Worm (Caenorhabditis elegans): ENCODE results near the gene C48B4.6.

- TF ChIP-seq snpc-4 (tag; optimal IDR thresholded peaks at IDR 0.05) (no peak), pha-4 (tag; optimal IDR thresholded peaks at IDR 0.05) (peak; percentile 69), tbx-2 (tag; optimal IDR thresholded peaks at IDR 0.05) (no peak), mdl-1 (tag; optimal IDR thresholded peaks at IDR 0.05) (no peak), elt-3 (tag; optimal IDR thresholded peaks at IDR 0.05) (no peak), unc-62 (GFP tag; optimal IDR thresholded peaks at IDR 0.05) (no peak), ZK546.5 (tag; optimal IDR thresholded peaks at IDR 0.05) (no peak), ztf-11 (tag; optimal IDR thresholded peaks at IDR 0.05) (no peak), lin-15B (tag; optimal IDR thresholded peaks at IDR 0.05) (no peak)
These were observed 29.5 kb downstream of the C48B4.6 start, which contains the start of gene ZK1098.2 for ce11 chrIII:9528824-9529223.
